Worm (Caenorhabditis elegans) whole organism, young adult: ENCODE data around the gene C39B5.5.

ENCODE experiments used
- B0035.1 ChIP-seq: sonication (generic microtip); optimal IDR thresholded peaks from 2 replicates; lab custom pipeline; 2016; ENCODE audit warnings: missing genetic modification characterization, mild to moderate bottlenecking, missing compliant biosample characterization, missing genotype, missing genetic modification reagents
- B0261.1 ChIP-seq: sonication (generic microtip); optimal IDR thresholded peaks from 2 replicates; lab custom pipeline; 2016; ENCODE audit warnings: mild to moderate bottlenecking, missing genetic modification characterization, moderate library complexity, missing compliant biosample characterization
- F10E7.11 ChIP-seq: sonication (generic microtip); optimal IDR thresholded peaks from 2 replicates; lab custom pipeline; 2017; ENCODE audit warnings: mild to moderate bottlenecking, missing genetic modification characterization, moderate library complexity, missing compliant biosample characterization
- F22D6.2 ChIP-seq: sonication (generic microtip); optimal IDR thresholded peaks from 2 replicates; lab custom pipeline; 2016; ENCODE audit warnings: mild to moderate bottlenecking, missing genetic modification characterization, missing compliant biosample characterization
- F23B12.7 ChIP-seq: sonication (generic microtip); optimal IDR thresholded peaks from 2 replicates; lab custom pipeline; 2017; ENCODE audit warnings: missing genetic modification characterization, mild to moderate bottlenecking, missing compliant biosample characterization, antibody characterized with exemption, moderate library complexity; ENCODE audit not compliant: insufficient read depth
- F37B4.10 ChIP-seq: fragments of 200-800 bp; sonication (Bioruptor generic); IDR thresholded peaks from 2 replicates; pipeline ENCODE4 v1.3.6; 2022; ENCODE audit warnings: missing genetic modification characterization, missing compliant biosample characterization
- F52B5.7 ChIP-seq: sonication (generic microtip); optimal IDR thresholded peaks from 2 replicates; lab custom pipeline; 2016; ENCODE audit warnings: mild to moderate bottlenecking, missing genetic modification characterization, missing compliant biosample characterization
- K11D2.4 ChIP-seq: fragments of 200-800 bp; sonication (Bioruptor generic); IDR thresholded peaks from 2 replicates; pipeline ENCODE4 v1.3.6; 2022; ENCODE audit warnings: missing genetic modification reagents, missing genetic modification characterization, missing compliant biosample characterization
- Y95B8A.8 ChIP-seq: fragments of 200-800 bp; sonication (Bioruptor generic); IDR thresholded peaks from 2 replicates; pipeline ENCODE4 v1.3.6; 2022; ENCODE audit warnings: missing genetic modification reagents, missing genetic modification characterization, missing compliant biosample characterization
- ZK185.1 ChIP-seq: sonication (generic microtip); optimal IDR thresholded peaks from 2 replicates; lab custom pipeline; 2016; ENCODE audit warnings: mild to moderate bottlenecking, missing genetic modification characterization, missing compliant biosample characterization; ENCODE audit not compliant: poor library complexity, severe bottlenecking
- ama-1 ChIP-seq, 3 experiments: fragments of 150-350 bp in 1 of 3; sonication (generic microtip) in 2 of 3; optimal IDR thresholded peaks; 2 replicates each; lab custom pipeline; 2014 to 2018; ENCODE audit warnings: missing biosample characterization in 2 of 3, missing genetic modification characterization in 2 of 3, missing genetic modification reagents in 2 of 3
- athp-1 ChIP-seq: sonication (generic microtip); optimal IDR thresholded peaks from 2 replicates; lab custom pipeline; 2017; ENCODE audit warnings: mild to moderate bottlenecking, missing genetic modification characterization, missing compliant biosample characterization
- attf-3 ChIP-seq: fragments of 200-800 bp; sonication (Bioruptor generic); conservative IDR thresholded peaks from 2 replicates; pipeline ENCODE4 v1.3.6; 2022; ENCODE audit warnings: missing genetic modification reagents, missing genetic modification characterization, missing compliant biosample characterization
- ceh-100 ChIP-seq: fragments of 200-800 bp; sonication (Bioruptor generic); IDR thresholded peaks from 2 replicates; pipeline ENCODE4 v1.3.6; 2022; ENCODE audit warnings: missing genetic modification reagents, missing genetic modification characterization, missing compliant biosample characterization
- ceh-40 ChIP-seq: fragments of 200-800 bp; sonication (Bioruptor generic); IDR thresholded peaks from 2 replicates; pipeline ENCODE4 v1.3.6; 2022; ENCODE audit warnings: missing genetic modification characterization, missing compliant biosample characterization
- ceh-91 ChIP-seq: fragments of 200-800 bp; sonication (Bioruptor generic); IDR thresholded peaks from 2 replicates; pipeline ENCODE4 v1.3.6; 2022; ENCODE audit warnings: missing genetic modification reagents, missing genetic modification characterization, missing compliant biosample characterization
- egl-44 ChIP-seq: fragments of 200-800 bp; sonication (Bioruptor generic); IDR thresholded peaks from 2 replicates; pipeline ENCODE4 v1.3.6; 2022; ENCODE audit warnings: missing genetic modification reagents, missing genetic modification characterization, missing compliant biosample characterization
- him-1 ChIP-seq: sonication (generic microtip); optimal IDR thresholded peaks from 2 replicates; lab custom pipeline; 2016; ENCODE audit warnings: missing genotype, missing genetic modification reagents, missing genetic modification characterization, missing compliant biosample characterization
- hsf-1 ChIP-seq: fragments of 200-800 bp; sonication (Bioruptor generic); IDR thresholded peaks from 2 replicates; pipeline ENCODE4 v1.3.6; 2022; ENCODE audit warnings: missing genetic modification reagents, missing genetic modification characterization, missing compliant biosample characterization
- lag-1 ChIP-seq: fragments of 200-800 bp; sonication (Bioruptor generic); IDR thresholded peaks from 2 replicates; pipeline ENCODE4 v1.3.6; 2022; ENCODE audit warnings: missing genetic modification reagents, missing genetic modification characterization, missing compliant biosample characterization
- let-526 ChIP-seq: fragments of 200-800 bp; sonication (Bioruptor generic); IDR thresholded peaks from 2 replicates; pipeline ENCODE4 v1.3.6; 2022; ENCODE audit warnings: missing genetic modification reagents, missing genetic modification characterization, missing compliant biosample characterization
- lir-1 ChIP-seq: fragments of 200-800 bp; sonication (Bioruptor generic); conservative IDR thresholded peaks from 2 replicates; pipeline ENCODE4 v1.3.6; 2022; ENCODE audit warnings: missing genetic modification reagents, missing genetic modification characterization, missing compliant biosample characterization
- madf-3 ChIP-seq: fragments of 200-800 bp; sonication (Bioruptor generic); IDR thresholded peaks from 2 replicates; pipeline ENCODE4 v1.3.6; 2022; ENCODE audit warnings: missing genetic modification reagents, missing genetic modification characterization, missing compliant biosample characterization
- nfyb-1 ChIP-seq: fragments of 200-800 bp; sonication (Bioruptor generic); IDR thresholded peaks from 2 replicates; pipeline ENCODE4 v1.3.6; 2022; ENCODE audit warnings: missing genetic modification reagents, missing genetic modification characterization, missing compliant biosample characterization
- rec-8 ChIP-seq, 2 experiments: sonication (generic microtip); optimal IDR thresholded peaks; 2 replicates each; lab custom pipeline; 2016; ENCODE audit warnings: mild to moderate bottlenecking in 2 of 2, missing genetic modification characterization in 2 of 2, missing genetic modification reagents in 2 of 2, missing genotype in 2 of 2, missing biosample characterization in 1 of 2, missing compliant biosample characterization in 1 of 2, moderate library complexity in 1 of 2
- rpc-1 ChIP-seq, 2 experiments: fragments of 150-350 bp in 1 of 2; sonication (generic microtip) in 1 of 2; optimal IDR thresholded peaks; 2 replicates each; lab custom pipeline; 2014 to 2018; ENCODE audit warnings: missing biosample characterization in 1 of 2, missing genetic modification characterization in 1 of 2, missing genetic modification reagents in 1 of 2, missing genotype in 1 of 2
- sdz-38 ChIP-seq: sonication (generic microtip); optimal IDR thresholded peaks from 2 replicates; lab custom pipeline; 2016; ENCODE audit warnings: missing genotype, missing genetic modification characterization, missing compliant biosample characterization
- tlf-1 ChIP-seq: fragments of 200-800 bp; sonication (Bioruptor generic); optimal IDR thresholded peaks from 2 replicates; lab custom pipeline; 2018; ENCODE audit warnings: mild to moderate bottlenecking, missing genetic modification characterization, missing compliant biosample characterization
- unc-130 ChIP-seq: sonication (generic microtip); optimal IDR thresholded peaks from 2 replicates; lab custom pipeline; 2016; ENCODE audit warnings: missing genetic modification reagents, missing genetic modification characterization, missing compliant biosample characterization
- zim-3 ChIP-seq: sonication (generic microtip); optimal IDR thresholded peaks from 2 replicates; lab custom pipeline; 2017; ENCODE audit warnings: mild to moderate bottlenecking, missing genetic modification characterization, moderate library complexity, missing compliant biosample characterization
- ztf-18 ChIP-seq: sonication (generic microtip); optimal IDR thresholded peaks from 2 replicates; lab custom pipeline; 2016; ENCODE audit warnings: missing genotype, mild to moderate bottlenecking, missing genetic modification characterization, missing compliant biosample characterization
- ztf-26 ChIP-seq: sonication (generic microtip); optimal IDR thresholded peaks from 2 replicates; lab custom pipeline; 2017; ENCODE audit warnings: missing genetic modification characterization, missing compliant biosample characterization
- ztf-3 ChIP-seq: fragments of 200-800 bp; sonication (Bioruptor generic); optimal IDR thresholded peaks from 2 replicates; lab custom pipeline; 2018; ENCODE audit warnings: mild to moderate bottlenecking, missing genetic modification characterization, missing compliant biosample characterization
- ztf-6 ChIP-seq: fragments of 200-800 bp; sonication (Bioruptor generic); IDR thresholded peaks from 2 replicates; pipeline ENCODE4 v1.3.6; 2022; ENCODE audit warnings: missing genetic modification reagents, missing genetic modification characterization, missing compliant biosample characterization

The C39B5.5 gene

DNA sequence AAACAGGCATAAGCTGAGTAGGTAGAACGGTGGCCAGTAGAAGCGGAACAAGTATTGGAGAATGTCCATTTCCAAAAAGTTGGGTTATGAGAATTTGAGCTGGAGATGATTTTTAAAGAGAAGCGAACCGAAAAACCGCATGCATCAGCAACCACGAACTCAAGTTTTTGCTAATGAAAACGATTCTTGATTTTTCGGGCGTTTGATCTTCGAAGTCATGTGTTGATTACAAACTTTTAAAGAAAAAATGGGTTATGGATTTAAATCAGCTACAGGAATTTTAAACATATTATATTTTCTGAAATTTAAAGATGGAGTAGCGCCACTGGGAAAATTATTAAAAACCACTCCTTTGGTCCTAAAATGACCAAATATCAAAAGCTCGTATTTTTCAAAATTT lies 16.0 kb downstream of the C39B5.5 start, which contains the start of gene srd-65:
Gene srd-65 (minus strand): TSS at position 101 of the 400 bp plus-strand sequence.
- TF ChIP-seq ceh-40 (GFP tag; lab: Robert Waterston, UW) (no peak), athp-1 (tag; lab: Kevin White, UChicago) (no peak), ztf-26 (tag; lab: Kevin White, UChicago) (no peak), F37B4.10 (GFP tag; lab: Robert Waterston, UW) (no peak), F23B12.7 (tag; lab: Kevin White, UChicago) (no peak), ztf-18 (no peak), B0035.1 (tag; lab: Kevin White, UChicago) (no peak), F52B5.7 (tag; lab: Kevin White, UChicago) (no peak), ztf-3 (GFP tag; lab: Kevin White, UChicago) (no peak), B0261.1 (tag; lab: Kevin White, UChicago) (no peak)

- TF ChIP-seq hsf-1 (no peak), ceh-91 (GFP tag; lab: Robert Waterston, UW) (no peak), him-1 (no peak), tlf-1 (GFP tag; lab: Kevin White, UChicago) (no peak), ama-1 (optimal IDR thresholded peaks at IDR 0.05; lab: Kevin White, UChicago) (no peak), ama-1 (GFP tag; optimal IDR thresholded peaks at IDR 0.05; lab: Kevin White, UChicago) (no peak), ztf-6 (GFP tag; lab: Robert Waterston, UW) (no peak), nfyb-1 (GFP tag; lab: Robert Waterston, UW) (no peak), lag-1 (GFP tag; lab: Robert Waterston, UW) (no peak), egl-44 (GFP tag; lab: Robert Waterston, UW) (no peak), ceh-100 (GFP tag; lab: Robert Waterston, UW) (no peak), zim-3 (tag; lab: Kevin White, UChicago) (no peak), K11D2.4 (GFP tag; lab: Robert Waterston, UW) (no peak), lir-1 (GFP tag; lab: Robert Waterston, UW) (no peak), ztf-26 (tag; lab: Kevin White, UChicago) (no peak)
Observed at ce11 chrIII:2224478-2224877, 16.5 kb downstream of the C39B5.5 start, which contains the start of gene fbxa-38. Gene fbxa-38, plus strand, starts transcription at chrIII:2224672.

- TF ChIP-seq madf-3 (GFP tag; lab: Robert Waterston, UW) (no peak), sdz-38 (no peak)
- TF ChIP-seq, all 124 proteins: peak for 0
Observed at ce11 chrIII:2227407-2227806, 19.4 kb downstream of the C39B5.5 start, which contains the start of gene fbxa-62. Gene fbxa-62, plus strand, starts transcription at chrIII:2227707.

DNA sequence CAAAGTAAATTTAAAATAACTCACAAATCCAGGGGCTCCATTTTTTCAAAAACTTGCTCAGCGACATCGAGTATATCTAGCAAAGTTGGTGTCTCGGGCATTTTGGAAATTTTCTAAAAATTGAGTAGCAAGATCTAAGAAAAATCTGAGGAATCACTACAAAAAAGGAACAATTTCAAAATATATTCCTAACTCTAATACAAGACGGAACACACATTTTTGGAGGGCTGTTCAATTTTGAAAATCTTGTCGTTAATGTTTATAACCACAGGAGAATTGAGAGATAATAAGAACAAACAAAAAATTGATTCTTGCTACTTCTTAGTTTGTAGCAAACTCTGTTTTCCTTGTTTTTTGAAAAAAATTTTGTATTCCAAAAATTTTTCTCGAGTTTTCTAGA lies 24.4 kb downstream of the C39B5.5 start, which contains the start of gene fbxa-47:
Gene fbxa-47 (minus strand): TSS at position 101 of the 400 bp plus-strand sequence.
- no peak for TF ChIP-seq ceh-91 (GFP tag; lab: Robert Waterston, UW)
- TF ChIP-seq, all 124 proteins: peak for 0

- TF ChIP-seq ZK185.1 (tag; lab: Kevin White, UChicago): no peak
- no peak for TF ChIP-seq F10E7.11 (tag; lab: Kevin White, UChicago)
- no peak for TF ChIP-seq him-1
- no peak for TF ChIP-seq rec-8 (tag; optimal IDR thresholded peaks at IDR 0.05; lab: Kevin White, UChicago)
- no peak for TF ChIP-seq F22D6.2 (tag; lab: Kevin White, UChicago)
- TF ChIP-seq ztf-3 (GFP tag; lab: Kevin White, UChicago): no peak
- no peak for TF ChIP-seq Y95B8A.8 (GFP tag; lab: Robert Waterston, UW)
- no peak for TF ChIP-seq let-526 (GFP tag; lab: Robert Waterston, UW)
- no peak for TF ChIP-seq attf-3 (GFP tag; lab: Robert Waterston, UW)
- TF ChIP-seq rpc-1 (optimal IDR thresholded peaks at IDR 0.05; lab: Kevin White, UChicago): no peak
- TF ChIP-seq rpc-1 (tag; optimal IDR thresholded peaks at IDR 0.05; lab: Kevin White, UChicago): no peak
- no peak for TF ChIP-seq unc-130
Observed at ce11 chrIII:2233399-2233798, 25.4 kb downstream of the C39B5.5 start.
